Fruit fly (Drosophila melanogaster) whole organism, embryonic: Measurements from ENCODE around the gene CG44040.

Source experiments
- Antp ChIP-seq: fragments of 200-800 bp; sonication (Bioruptor generic); optimal IDR thresholded peaks from 3 replicates; lab custom pipeline; 2016; ENCODE audit warnings: missing biosample characterization, missing genetic modification characterization
- BtbVII ChIP-seq: fragments of 200-800 bp; sonication (Bioruptor generic); optimal IDR thresholded peaks from 3 replicates; lab custom pipeline; 2017; ENCODE audit warnings: missing biosample characterization, mild to moderate bottlenecking, missing genetic modification characterization
- CG10565 ChIP-seq: fragments of 200-800 bp; sonication (Bioruptor generic); optimal IDR thresholded peaks from 3 replicates; lab custom pipeline; 2016; ENCODE audit warnings: missing biosample characterization, mild to moderate bottlenecking, missing genetic modification characterization
- CG12299 ChIP-seq: fragments of 200-800 bp; sonication (Bioruptor generic); optimal IDR thresholded peaks from 2 replicates; lab custom pipeline; 2018; ENCODE audit warnings: missing biosample characterization, mild to moderate bottlenecking, missing genetic modification characterization
- CG13123 ChIP-seq: fragments of 200-800 bp; sonication (Bioruptor generic); optimal IDR thresholded peaks from 2 replicates; lab custom pipeline; 2016; ENCODE audit warnings: missing biosample characterization, missing genetic modification characterization
- CG14050 ChIP-seq: fragments of 200-800 bp; sonication (Bioruptor generic); IDR thresholded peaks from 3 replicates; pipeline ENCODE4 v1.3.6; 2022; ENCODE audit warnings: missing biosample characterization, missing genetic modification characterization
- CG15601 ChIP-seq: fragments of 200-800 bp; sonication (Bioruptor generic); optimal IDR thresholded peaks from 3 replicates; lab custom pipeline; 2019; ENCODE audit warnings: missing biosample characterization, mild to moderate bottlenecking, missing genetic modification characterization, moderate library complexity
- CG1602 ChIP-seq: fragments of 200-800 bp; sonication (Bioruptor generic); optimal IDR thresholded peaks from 3 replicates; lab custom pipeline; 2016; ENCODE audit warnings: missing biosample characterization, missing genetic modification characterization
- CG1603 ChIP-seq: fragments of 200-800 bp; sonication (Bioruptor generic); optimal IDR thresholded peaks from 2 replicates; lab custom pipeline; 2019; ENCODE audit warnings: missing biosample characterization, mild to moderate bottlenecking, missing genetic modification characterization, moderate library complexity
- CG17612 ChIP-seq: fragments of 200-800 bp; sonication (Bioruptor generic); IDR thresholded peaks from 2 replicates; pipeline ENCODE4 v1.3.6; 2022; ENCODE audit warnings: missing biosample characterization, missing genetic modification characterization
- CG17912 ChIP-seq: fragments of 200-800 bp; sonication (Bioruptor generic); optimal IDR thresholded peaks from 2 replicates; lab custom pipeline; 2018; ENCODE audit warnings: missing biosample characterization, mild to moderate bottlenecking, missing genetic modification characterization
- CG18619 ChIP-seq: fragments of 200-800 bp; sonication (Bioruptor generic); optimal IDR thresholded peaks from 3 replicates; lab custom pipeline; 2017; ENCODE audit warnings: missing biosample characterization, mild to moderate bottlenecking, missing genetic modification characterization
- CG18764 ChIP-seq: fragments of 200-800 bp; sonication (Bioruptor generic); optimal IDR thresholded peaks from 3 replicates; lab custom pipeline; 2016; ENCODE audit warnings: missing biosample characterization, missing genetic modification characterization
- CG2889 ChIP-seq: fragments of 200-800 bp; sonication (Bioruptor generic); IDR thresholded peaks from 3 replicates; pipeline ENCODE4 v1.3.6; 2022; ENCODE audit warnings: missing biosample characterization, missing genetic modification characterization
- CG42726 ChIP-seq: fragments of 200-800 bp; sonication (Bioruptor generic); IDR thresholded peaks from 2 replicates; pipeline ENCODE4 v1.3.6; 2022; ENCODE audit warnings: missing biosample characterization, missing genetic modification characterization; ENCODE audit not compliant: partially characterized antibody
- CG5180 ChIP-seq: fragments of 200-800 bp; sonication (Bioruptor generic); optimal IDR thresholded peaks from 3 replicates; lab custom pipeline; 2017; ENCODE audit warnings: missing biosample characterization, missing genetic modification characterization, mild to moderate bottlenecking, moderate library complexity, missing genetic modification reagents
- CG6272 ChIP-seq: fragments of 200-800 bp; sonication (Bioruptor generic); IDR thresholded peaks from 2 replicates; pipeline ENCODE4 v1.3.6; 2022; ENCODE audit warnings: missing biosample characterization, missing genetic modification characterization
- CG7987 ChIP-seq: fragments of 200-800 bp; sonication (Bioruptor generic); optimal IDR thresholded peaks from 2 replicates; lab custom pipeline; 2018; ENCODE audit warnings: missing biosample characterization, mild to moderate bottlenecking, missing genetic modification characterization, moderate library complexity
- CG9215 ChIP-seq: fragments of 200-800 bp; sonication (Bioruptor generic); IDR thresholded peaks from 2 replicates; pipeline ENCODE4 v1.3.6; 2022; ENCODE audit warnings: missing biosample characterization, missing genetic modification characterization
- Dad ChIP-seq: fragments of 200-800 bp; sonication (Bioruptor generic); optimal IDR thresholded peaks from 3 replicates; lab custom pipeline; 2016; ENCODE audit warnings: missing biosample characterization, missing genetic modification characterization
- Doc2 ChIP-seq: fragments of 200-800 bp; sonication (Bioruptor generic); IDR thresholded peaks from 2 replicates; pipeline ENCODE4 v1.3.6; 2022; ENCODE audit warnings: missing biosample characterization, missing genetic modification characterization
- Fer3 ChIP-seq: fragments of 200-800 bp; sonication (Bioruptor generic); optimal IDR thresholded peaks from 2 replicates; lab custom pipeline; 2018; ENCODE audit warnings: missing biosample characterization, mild to moderate bottlenecking, missing genetic modification characterization, moderate library complexity
- HLH3B ChIP-seq: fragments of 200-800 bp; sonication (Bioruptor generic); IDR thresholded peaks from 2 replicates; pipeline ENCODE4 v1.3.6; 2022; ENCODE audit warnings: missing biosample characterization, missing genetic modification characterization
- HLH54F ChIP-seq: fragments of 200-800 bp; sonication (Bioruptor generic); optimal IDR thresholded peaks from 3 replicates; lab custom pipeline; 2016; ENCODE audit warnings: missing biosample characterization, missing genetic modification characterization
- Hey ChIP-seq: fragments of 200-800 bp; sonication (Bioruptor generic); optimal IDR thresholded peaks from 3 replicates; lab custom pipeline; 2018; ENCODE audit warnings: missing biosample characterization, mild to moderate bottlenecking, missing genetic modification characterization
- Hmr ChIP-seq: fragments of 200-800 bp; sonication (Bioruptor generic); optimal IDR thresholded peaks from 3 replicates; lab custom pipeline; 2017; ENCODE audit warnings: mild to moderate bottlenecking, missing biosample characterization, missing genetic modification reagents, missing genetic modification characterization
- Nf-YA ChIP-seq: fragments of 200-800 bp; sonication (Bioruptor generic); IDR thresholded peaks from 2 replicates; pipeline ENCODE4 v1.3.6; 2022; ENCODE audit warnings: missing biosample characterization, missing genetic modification characterization
- NfI ChIP-seq: fragments of 200-800 bp; sonication (Bioruptor generic); optimal IDR thresholded peaks from 3 replicates; lab custom pipeline; 2018; ENCODE audit warnings: missing biosample characterization, mild to moderate bottlenecking, missing genetic modification characterization, moderate library complexity
- Six4 ChIP-seq: fragments of 200-800 bp; sonication (Bioruptor generic); optimal IDR thresholded peaks from 2 replicates; lab custom pipeline; 2016; ENCODE audit warnings: missing biosample characterization, missing genetic modification characterization
- Sox102F ChIP-seq: fragments of 200-800 bp; sonication (Bioruptor generic); optimal IDR thresholded peaks from 2 replicates; lab custom pipeline; 2018; ENCODE audit warnings: missing biosample characterization, mild to moderate bottlenecking, missing genetic modification characterization, moderate library complexity
- Tbp ChIP-seq: fragments of >200 bp; optimal IDR thresholded peaks from 2 replicates; lab custom pipeline; 2018; ENCODE audit warnings: missing biosample characterization, missing genetic modification characterization
- bab2 ChIP-seq: fragments of 200-800 bp; sonication (Bioruptor generic); optimal IDR thresholded peaks from 2 replicates; lab custom pipeline; 2016; ENCODE audit warnings: missing biosample characterization, missing genetic modification characterization
- br ChIP-seq: fragments of >200 bp; optimal IDR thresholded peaks from 2 replicates; lab custom pipeline; 2017
- chn ChIP-seq: fragments of 200-800 bp; sonication (Bioruptor generic); optimal IDR thresholded peaks from 2 replicates; lab custom pipeline; 2016; ENCODE audit warnings: missing biosample characterization, missing genetic modification characterization
- da ChIP-seq: fragments of 200-800 bp; sonication (Bioruptor generic); optimal IDR thresholded peaks from 2 replicates; lab custom pipeline; 2016; ENCODE audit warnings: missing biosample characterization, missing genetic modification characterization
- dm ChIP-seq: fragments of 200-800 bp; sonication (Bioruptor generic); optimal IDR thresholded peaks from 3 replicates; lab custom pipeline; 2016; ENCODE audit warnings: missing biosample characterization, missing genetic modification characterization
- fd3F ChIP-seq: fragments of 200-800 bp; sonication (Bioruptor generic); optimal IDR thresholded peaks from 2 replicates; lab custom pipeline; 2018; ENCODE audit warnings: missing biosample characterization, mild to moderate bottlenecking, missing genetic modification characterization, moderate library complexity
- fu2 ChIP-seq: fragments of 200-800 bp; sonication (Bioruptor generic); optimal IDR thresholded peaks from 2 replicates; lab custom pipeline; 2016; ENCODE audit warnings: missing biosample characterization, missing genetic modification characterization
- gsb-n ChIP-seq: fragments of 200-800 bp; sonication (Bioruptor generic); optimal IDR thresholded peaks from 3 replicates; lab custom pipeline; 2018; ENCODE audit warnings: missing biosample characterization, mild to moderate bottlenecking, missing genetic modification characterization
- inv ChIP-seq: fragments of 200-800 bp; sonication (Bioruptor generic); IDR thresholded peaks from 2 replicates; pipeline ENCODE4 v1.3.6; 2022; ENCODE audit warnings: missing biosample characterization, missing genetic modification characterization; ENCODE audit not compliant: partially characterized antibody
- maf-S ChIP-seq: fragments of 200-800 bp; sonication (Bioruptor generic); optimal IDR thresholded peaks from 2 replicates; lab custom pipeline; 2016; ENCODE audit warnings: missing biosample characterization, missing genetic modification characterization
- nerfin-1 ChIP-seq: fragments of 200-800 bp; sonication (Bioruptor generic); optimal IDR thresholded peaks from 3 replicates; lab custom pipeline; 2019; ENCODE audit warnings: missing biosample characterization, mild to moderate bottlenecking, missing genetic modification characterization, moderate library complexity
- oc ChIP-seq: fragments of 200-800 bp; sonication (Bioruptor generic); optimal IDR thresholded peaks from 2 replicates; lab custom pipeline; 2018; ENCODE audit warnings: missing biosample characterization, mild to moderate bottlenecking, missing genetic modification characterization, moderate library complexity
- pan ChIP-seq, 4 experiments: fragments of >200 bp in 3 of 4; fragments of 200-800 bp in 1 of 4; sonication (Bioruptor generic) in 1 of 4; optimal IDR thresholded peaks in 3 of 4; IDR thresholded peaks in 1 of 4; 2 replicates each; pipeline versions ENCODE4 v1.3.6 to Lab custom; 2017 to 2022; ENCODE audit warnings: missing biosample characterization in 2 of 4, missing genetic modification characterization in 2 of 4, mixed read lengths in 1 of 4
- run ChIP-seq: fragments of 200-800 bp; sonication (Bioruptor generic); optimal IDR thresholded peaks from 3 replicates; lab custom pipeline; 2018; ENCODE audit warnings: missing biosample characterization, mild to moderate bottlenecking, missing genetic modification characterization
- schlank ChIP-seq: fragments of 200-800 bp; sonication (Bioruptor generic); optimal IDR thresholded peaks from 2 replicates; lab custom pipeline; 2018; ENCODE audit warnings: missing biosample characterization, mild to moderate bottlenecking, missing genetic modification characterization
- sr ChIP-seq: fragments of 200-800 bp; sonication (Bioruptor generic); IDR thresholded peaks from 3 replicates; pipeline ENCODE4 v1.3.6; 2022; ENCODE audit warnings: missing biosample characterization, missing genetic modification characterization
- tll ChIP-seq, 2 experiments: fragments of 200-800 bp in 1 of 2; fragments of >200 bp in 1 of 2; sonication (Bioruptor generic) in 1 of 2; optimal IDR thresholded peaks; 2 replicates each; lab custom pipeline; 2017 to 2019; ENCODE audit warnings: missing biosample characterization in 2 of 2, missing genetic modification characterization in 2 of 2, mild to moderate bottlenecking in 1 of 2, moderate library complexity in 1 of 2
- tx ChIP-seq: fragments of 200-800 bp; sonication (Bioruptor generic); optimal IDR thresholded peaks from 2 replicates; lab custom pipeline; 2016; ENCODE audit warnings: missing biosample characterization, missing genetic modification characterization

Gene CG44040

DNA sequence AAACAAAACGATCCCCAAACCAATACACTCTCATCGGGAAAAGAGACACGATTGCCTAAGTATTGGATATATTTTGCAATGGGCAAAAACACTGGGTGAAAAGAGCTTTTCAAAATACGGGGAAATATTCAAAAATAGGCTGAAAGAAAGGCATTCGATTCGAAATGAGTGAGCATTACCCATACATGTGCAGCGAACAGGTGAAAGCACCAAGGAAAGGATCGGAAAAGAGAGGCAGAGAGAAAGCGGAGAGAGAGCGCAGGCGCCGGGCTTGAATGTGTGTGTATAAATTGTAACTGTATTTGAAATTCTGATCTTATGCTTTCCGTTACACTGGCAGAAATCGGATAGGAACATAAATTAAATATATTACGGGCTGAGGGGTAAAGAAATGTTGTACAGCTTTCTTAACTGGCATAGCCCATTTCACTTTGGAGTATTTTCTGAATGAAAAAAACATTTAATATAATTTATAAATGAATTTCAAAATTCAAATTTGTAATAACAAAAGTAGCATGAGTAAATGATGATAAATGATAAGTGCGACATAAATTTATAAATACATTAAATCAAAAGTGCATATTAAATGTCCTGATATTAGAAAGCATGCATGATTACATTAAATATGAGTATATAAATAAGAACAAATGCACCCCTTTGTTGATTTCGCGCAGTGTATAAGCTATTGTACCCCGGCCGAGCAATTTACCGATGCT lies 39.4 kb upstream of the CG44040 start (continued):
- TF ChIP-seq CG12299 (tag; lab: Kevin White, UChicago) (peak; percentile 70), schlank (tag; lab: Kevin White, UChicago) (no peak), da (GFP tag; lab: Kevin White, UChicago) (no peak), fd3F (GFP tag; lab: Kevin White, UChicago) (peak; percentile 36), CG18764 (GFP tag; lab: Kevin White, UChicago) (peak; percentile 55), CG17612 (GFP tag; lab: Robert Waterston, UW) (no peak), CG13123 (GFP tag; lab: Kevin White, UChicago) (peak; percentile 13), gsb-n (tag; lab: Kevin White, UChicago) (peak; percentile 74), HLH54F (GFP tag; lab: Kevin White, UChicago) (no peak), CG7987 (GFP tag; lab: Kevin White, UChicago) (no peak), CG9215 (GFP tag; lab: Robert Waterston, UW) (no peak; the same call in 1 of the 2 replicates), sr (no peak), chn (GFP tag; lab: Kevin White, UChicago) (peak; percentile 5), CG17912 (GFP tag; lab: Kevin White, UChicago) (no peak), CG6272 (GFP tag; lab: Robert Waterston, UW) (no peak), tx (no peak), Fer3 (tag; lab: Kevin White, UChicago) (peak; percentile 2), oc (peak; percentile 27), maf-S (GFP tag; lab: Kevin White, UChicago) (no peak), tll (GFP tag; optimal IDR thresholded peaks at IDR 0.05; lab: Kevin White, UChicago) (peak in 1 of 2 experiments; percentile 13), dm (GFP tag; lab: Kevin White, UChicago) (no peak), CG5180 (GFP tag; lab: Kevin White, UChicago) (peak; percentile 56), Dad (GFP tag; lab: Kevin White, UChicago) (no peak), HLH3B (GFP tag; lab: Robert Waterston, UW) (peak; percentile 38), Six4 (peak; percentile 74), CG18619 (GFP tag; lab: Kevin White, UChicago) (peak; percentile 76), Sox102F (GFP tag; lab: Kevin White, UChicago) (peak; percentile 78), Antp (GFP tag; lab: Kevin White, UChicago) (no peak), bab2 (GFP tag; lab: Kevin White, UChicago) (no peak), Hey (no peak), Nf-YA (GFP tag; lab: Robert Waterston, UW) (no peak), Tbp (GFP tag; lab: Kevin White, UChicago) (no peak), nerfin-1 (tag; lab: Kevin White, UChicago) (peak; percentile 69), CG14050 (GFP tag; lab: Robert Waterston, UW) (no peak), CG1603 (tag; lab: Kevin White, UChicago) (peak; percentile 12), CG42726 (no peak), pan (optimal IDR thresholded peaks at IDR 0.05; lab: Kevin White, UChicago) (no peak), pan (GFP tag; optimal IDR thresholded peaks at IDR 0.05 in 1 of 2, IDR thresholded peaks at IDR 0.05 in 1 of 2) (peak in 1 of 2 experiments; percentile 12), NfI (GFP tag; lab: Kevin White, UChicago) (peak; percentile 65), CG10565 (GFP tag; lab: Kevin White, UChicago) (no peak), Hmr (peak; percentile 50), fu2 (GFP tag; lab: Kevin White, UChicago) (no peak), CG15601 (no peak), run (peak; percentile 34), Doc2 (no peak), BtbVII (GFP tag; lab: Kevin White, UChicago) (peak; percentile 40), br (lab: Kevin White, UChicago) (no peak), CG2889 (GFP tag; lab: Robert Waterston, UW) (no peak), inv (GFP tag; lab: Robert Waterston, UW) (no peak), CG1602 (peak; percentile 78)
